Fruit fly (Drosophila melanogaster): Measurements from ENCODE around the gene spen.

DNA sequence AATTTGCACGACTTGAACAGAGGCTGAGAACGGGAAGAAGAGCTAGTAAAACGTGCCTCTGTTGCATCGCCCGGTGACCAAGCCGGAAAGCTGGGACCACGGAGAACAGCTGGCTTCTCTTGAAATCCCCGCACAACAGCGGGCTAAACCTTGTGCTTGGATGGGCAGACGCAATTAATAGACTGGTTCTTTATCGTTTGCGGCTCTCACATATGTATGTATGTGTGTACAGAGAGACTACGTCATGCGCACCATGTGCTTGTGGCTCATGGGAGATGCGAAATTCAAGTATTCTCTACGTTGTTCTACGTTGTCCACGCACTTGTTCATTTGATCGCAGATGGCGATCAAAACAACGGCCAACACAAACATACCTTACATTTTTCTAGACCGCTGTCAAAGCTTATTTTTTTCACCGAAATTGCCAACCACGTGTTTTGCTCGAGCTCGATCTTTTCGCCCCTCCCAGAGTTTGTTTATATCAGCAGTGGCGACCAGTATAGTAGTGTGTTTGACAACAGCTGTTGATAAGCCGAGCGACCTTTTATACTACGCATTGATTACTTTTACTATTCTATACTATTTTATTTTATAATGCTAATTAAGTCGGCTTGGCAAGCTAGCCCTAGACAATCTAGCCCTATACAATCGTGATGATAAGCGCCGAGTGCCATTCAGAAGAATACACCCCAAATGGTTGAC is 49.6 kb upstream of the spen start:
- no peak for TF ChIP-seq CG32121 (GFP tag; IDR thresholded peaks at IDR 0.05)
- no peak for TF ChIP-seq CG17806 (tag; optimal IDR thresholded peaks at IDR 0.05)
